Fruit fly (Drosophila melanogaster): ENCODE measurements around the gene CG31224.

Gene CG31224

DNA sequence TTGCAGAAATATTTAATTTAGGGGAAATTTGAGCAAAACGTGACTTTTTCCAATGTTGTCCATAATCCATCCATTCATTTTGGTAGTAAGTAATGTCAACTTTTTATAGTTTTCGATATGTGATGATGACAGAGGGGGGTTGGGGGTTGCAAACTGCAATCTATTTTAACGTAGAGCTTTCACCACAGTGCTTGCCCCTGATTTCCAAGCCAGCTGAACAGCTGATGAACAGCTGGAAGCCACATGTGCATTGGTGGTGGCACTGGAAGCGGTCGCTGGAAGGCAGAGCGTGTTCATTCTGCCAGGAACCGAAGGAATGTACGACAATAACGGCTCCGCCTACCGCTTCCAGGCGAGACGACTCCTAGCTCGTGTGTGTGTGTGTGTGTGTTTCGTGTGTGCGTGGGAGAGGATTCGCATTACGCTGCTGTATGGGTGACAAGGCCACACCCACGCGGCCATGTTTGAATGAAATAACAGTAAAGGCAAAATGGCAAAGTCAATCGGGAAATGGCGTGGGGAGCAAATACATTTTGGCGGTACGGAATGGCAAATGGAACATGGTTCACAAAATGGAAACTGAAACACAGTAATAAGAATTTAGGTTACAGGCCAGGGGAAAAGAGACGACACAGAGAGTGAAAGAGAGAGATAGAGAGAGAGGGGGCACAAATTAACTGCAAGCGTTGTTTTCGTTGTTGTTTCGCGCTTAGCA, 39.9 kb upstream of the CG31224 start:
- TF ChIP-seq CG14655 (GFP tag; optimal IDR thresholded peaks at IDR 0.05) = no peak
- no peak for TF ChIP-seq EcR (GFP tag; optimal IDR thresholded peaks at IDR 0.05)

DNA sequence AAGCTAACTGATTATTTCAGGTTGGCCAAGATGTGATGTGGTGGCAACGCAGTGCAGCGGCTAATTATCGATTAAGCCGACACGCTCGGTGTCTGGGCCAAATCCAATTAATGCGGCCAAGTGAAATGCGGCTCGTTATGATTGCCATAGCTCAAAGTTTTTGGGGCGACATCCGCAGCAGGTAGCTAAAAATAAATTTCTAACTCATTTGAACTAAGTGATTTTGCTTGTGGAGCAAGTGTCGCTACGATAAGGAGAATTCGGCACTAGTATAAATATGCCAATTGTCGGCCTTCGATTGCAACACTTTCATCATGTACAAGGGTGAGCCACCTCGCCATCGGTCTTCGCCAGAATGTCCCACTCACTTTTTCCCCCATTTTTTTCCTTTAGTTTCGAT, 35.8 kb upstream of the CG31224 start, which contains the start of gene CG34282:
CG34282 (plus strand) TSS at position 301 of the 400 bp plus-strand sequence.
- TF ChIP-seq CG12605 (GFP tag; IDR thresholded peaks at IDR 0.05) (no peak), CG9948 (tag; optimal IDR thresholded peaks at IDR 0.05) (no peak), CG15710 (tag; optimal IDR thresholded peaks at IDR 0.05) (no peak), CG14655 (GFP tag; optimal IDR thresholded peaks at IDR 0.05) (no peak), CG17806 (tag; optimal IDR thresholded peaks at IDR 0.05) (no peak), Pif1A (GFP tag; optimal IDR thresholded peaks at IDR 0.05) (no peak), CG8159 (tag; optimal IDR thresholded peaks at IDR 0.05) (no peak), CG32121 (GFP tag; IDR thresholded peaks at IDR 0.05) (no peak), EcR (GFP tag; optimal IDR thresholded peaks at IDR 0.05) (no peak), CG13204 (GFP tag; optimal IDR thresholded peaks at IDR 0.05) (no peak), Ets98B (GFP tag; IDR thresholded peaks at IDR 0.05) (no peak), CG4496 (GFP tag; IDR thresholded peaks at IDR 0.05) (no peak), D1 (tag; optimal IDR thresholded peaks at IDR 0.05) (no peak)

DNA sequence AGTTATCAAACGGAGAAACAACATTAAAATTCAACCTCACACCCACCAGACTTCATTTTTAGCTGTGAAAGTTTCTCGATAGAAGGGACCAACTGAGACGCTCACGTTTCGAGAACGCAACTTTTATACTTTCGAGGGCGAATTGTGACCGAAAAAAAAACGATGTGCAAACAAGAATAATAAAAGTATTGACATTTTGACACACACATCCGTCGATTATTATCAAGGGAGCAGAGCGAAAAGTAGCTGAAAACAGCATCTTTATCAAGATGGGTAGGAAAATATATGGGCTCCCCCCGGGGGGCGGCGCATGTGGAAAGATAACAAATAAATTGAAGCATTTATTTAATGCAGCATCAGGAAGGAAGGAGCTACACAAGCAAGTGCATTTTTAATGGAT, 34.5 kb upstream of the CG31224 start, which contains the start of gene CG14300:
CG14300 (minus strand) TSS at position 101 of the 400 bp plus-strand sequence.
- TF ChIP-seq Snoo (tag; optimal IDR thresholded peaks at IDR 0.05) = no peak
- TF ChIP-seq CG10348 (GFP tag; IDR thresholded peaks at IDR 0.05) = no peak
- TF ChIP-seq CG17806 (tag; optimal IDR thresholded peaks at IDR 0.05) = no peak
- no peak for TF ChIP-seq CG34367 (tag; optimal IDR thresholded peaks at IDR 0.05)
- TF ChIP-seq CG8301 (tag; optimal IDR thresholded peaks at IDR 0.05) = no peak
- TF ChIP-seq D1 (tag; optimal IDR thresholded peaks at IDR 0.05) = no peak
- no peak for TF ChIP-seq CG9948 (tag; optimal IDR thresholded peaks at IDR 0.05)
- TF ChIP-seq gl (tag; optimal IDR thresholded peaks at IDR 0.05) = no peak
- no peak for TF ChIP-seq CG14655 (GFP tag; optimal IDR thresholded peaks at IDR 0.05)
- no peak for TF ChIP-seq Pif1B (GFP tag; optimal IDR thresholded peaks at IDR 0.05)
- no peak for TF ChIP-seq CG4496 (GFP tag; IDR thresholded peaks at IDR 0.05)
- TF ChIP-seq fd96Ca (GFP tag; IDR thresholded peaks at IDR 0.05) = no peak
- TF ChIP-seq CG15710 (tag; optimal IDR thresholded peaks at IDR 0.05) = no peak

DNA sequence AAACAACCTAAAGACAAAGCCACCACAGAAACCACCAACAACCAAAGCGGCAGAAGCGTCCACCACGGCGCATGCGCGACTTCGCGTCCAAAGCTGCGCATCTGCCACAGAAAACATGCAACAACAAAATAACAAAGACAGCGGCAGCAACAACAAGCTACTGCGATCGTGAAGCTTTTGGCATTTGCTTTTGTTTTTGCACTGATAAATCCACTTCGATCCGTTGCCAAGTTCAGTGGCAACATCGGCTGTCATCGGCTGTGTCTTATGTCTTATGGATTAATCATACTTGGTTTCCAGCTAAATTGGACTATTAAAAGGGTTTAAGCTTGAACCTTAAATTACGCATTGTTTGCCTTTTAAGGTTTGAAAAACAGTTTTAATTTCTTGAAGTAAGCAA, 33.5 kb upstream of the CG31224 start, which contains the start of gene Muc91C:
Muc91C (minus strand) TSS at position 101 of the 400 bp plus-strand sequence.
- TF ChIP-seq CG12605 (GFP tag; IDR thresholded peaks at IDR 0.05) = no peak
- TF ChIP-seq CG32121 (GFP tag; IDR thresholded peaks at IDR 0.05) = no peak
- no peak for TF ChIP-seq CG14655 (GFP tag; optimal IDR thresholded peaks at IDR 0.05)
- TF ChIP-seq EcR (GFP tag; optimal IDR thresholded peaks at IDR 0.05) = no peak
- TF ChIP-seq CG13204 (GFP tag; optimal IDR thresholded peaks at IDR 0.05) = no peak
- no peak for TF ChIP-seq CG8159 (tag; optimal IDR thresholded peaks at IDR 0.05)
- no peak for TF ChIP-seq CG10348 (GFP tag; IDR thresholded peaks at IDR 0.05)
- no peak for TF ChIP-seq Snoo (tag; optimal IDR thresholded peaks at IDR 0.05)
- no peak for TF ChIP-seq rn (GFP tag; IDR thresholded peaks at IDR 0.05)
- no peak for TF ChIP-seq Pif1A (GFP tag; optimal IDR thresholded peaks at IDR 0.05)
- no peak for TF ChIP-seq CG15710 (tag; optimal IDR thresholded peaks at IDR 0.05)
- no peak for TF ChIP-seq gl (tag; optimal IDR thresholded peaks at IDR 0.05)
- no peak for TF ChIP-seq Pif1B (GFP tag; optimal IDR thresholded peaks at IDR 0.05)

DNA sequence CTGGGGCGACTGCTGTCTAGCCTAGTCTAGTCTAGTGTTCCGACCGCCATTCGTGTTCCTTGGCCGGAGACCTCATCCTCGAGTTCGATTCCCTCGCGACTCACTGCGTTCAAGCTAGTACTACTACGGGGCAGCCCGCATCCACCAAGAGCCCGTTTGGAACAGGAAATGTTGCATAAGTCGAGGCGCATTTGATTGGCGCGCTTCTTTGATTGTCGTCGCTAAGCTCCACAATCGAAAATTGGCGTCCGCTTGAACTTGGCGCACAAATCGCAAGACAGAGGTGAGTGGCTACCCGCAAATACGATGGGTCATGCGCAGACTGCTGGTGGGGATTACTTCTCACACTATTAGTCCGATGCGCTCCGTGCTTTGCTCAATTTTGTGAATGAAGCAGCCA, 21.9 kb upstream of the CG31224 start:
- TF ChIP-seq EcR (GFP tag; optimal IDR thresholded peaks at IDR 0.05) (no peak), CG13204 (GFP tag; optimal IDR thresholded peaks at IDR 0.05) (no peak)

DNA sequence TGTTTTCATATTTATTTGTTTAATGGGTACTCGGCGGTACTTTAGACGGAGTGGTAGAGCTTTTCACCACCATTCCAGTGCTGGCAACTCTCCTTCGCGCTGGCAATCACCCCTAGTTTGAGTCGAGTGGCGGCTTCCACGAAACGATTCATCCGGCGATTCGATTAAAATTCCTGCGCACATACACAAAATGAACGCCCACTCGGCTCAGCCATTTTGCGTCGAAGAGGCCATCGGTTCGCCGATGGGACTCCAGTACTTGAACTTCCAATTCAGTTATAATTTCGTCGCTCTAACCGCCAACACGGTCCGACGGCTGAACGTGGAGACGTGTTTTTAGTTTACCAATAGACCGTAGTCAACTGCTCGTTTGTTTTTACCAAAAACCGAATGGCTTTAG, 21.2 kb upstream of the CG31224 start, which contains the start of the genes CG46318 and ChT:
CG46318 (plus strand) TSS at position 273 of the 400 bp plus-strand sequence.
ChT (plus strand) TSS at position 273 of the 400 bp plus-strand sequence.
- TF ChIP-seq CG17806 (tag; optimal IDR thresholded peaks at IDR 0.05) (no peak), Ets98B (GFP tag; IDR thresholded peaks at IDR 0.05) (no peak)

DNA sequence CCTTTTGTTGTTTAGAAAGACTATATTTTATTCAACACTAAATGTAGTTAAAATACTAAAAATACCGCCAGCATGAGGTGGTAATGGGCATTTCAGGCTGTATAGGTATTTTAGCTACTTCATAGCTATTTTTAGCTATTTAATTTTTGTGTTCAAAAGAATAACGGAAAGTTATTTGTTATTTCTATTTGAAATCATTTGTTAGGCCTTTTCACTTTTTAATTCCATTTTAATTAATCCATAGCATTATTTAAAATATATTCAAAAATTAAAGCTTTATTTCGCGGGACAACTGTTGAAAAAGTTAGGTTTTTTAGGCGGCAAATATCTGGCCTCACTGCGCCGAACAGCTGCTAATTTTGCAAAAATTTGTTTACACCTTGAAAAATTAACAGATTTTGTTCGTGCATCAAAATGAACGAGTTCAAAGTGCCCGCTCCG, 18.4 kb upstream of the CG31224 start, which contains the start of the genes dind and CG7706:
dind (minus strand) TSS at position 40 of the 441 bp plus-strand sequence.
CG7706 (plus strand) TSS at position 319 of the 441 bp plus-strand sequence.
- TF ChIP-seq CG13204 (GFP tag; optimal IDR thresholded peaks at IDR 0.05) = no peak
- TF ChIP-seq CG34367 (tag; optimal IDR thresholded peaks at IDR 0.05) = no peak
- no peak for TF ChIP-seq CG9948 (tag; optimal IDR thresholded peaks at IDR 0.05)
- no peak for TF ChIP-seq EcR (GFP tag; optimal IDR thresholded peaks at IDR 0.05)
- TF ChIP-seq Snoo (tag; optimal IDR thresholded peaks at IDR 0.05) = no peak
- no peak for TF ChIP-seq CG12605 (GFP tag; IDR thresholded peaks at IDR 0.05)
- no peak for TF ChIP-seq Pif1A (GFP tag; optimal IDR thresholded peaks at IDR 0.05)
- no peak for TF ChIP-seq Ets98B (GFP tag; IDR thresholded peaks at IDR 0.05)
- TF ChIP-seq fd96Ca (GFP tag; IDR thresholded peaks at IDR 0.05) = no peak
- no peak for TF ChIP-seq CG10348 (GFP tag; IDR thresholded peaks at IDR 0.05)
- no peak for TF ChIP-seq CG8301 (tag; optimal IDR thresholded peaks at IDR 0.05)
- no peak for TF ChIP-seq CG17806 (tag; optimal IDR thresholded peaks at IDR 0.05)
- no peak for TF ChIP-seq D1 (tag; optimal IDR thresholded peaks at IDR 0.05)
- TF ChIP-seq CG8159 (tag; optimal IDR thresholded peaks at IDR 0.05) = no peak
- TF ChIP-seq CG15710 (tag; optimal IDR thresholded peaks at IDR 0.05) = no peak
- TF ChIP-seq CG14655 (GFP tag; optimal IDR thresholded peaks at IDR 0.05) = no peak
- TF ChIP-seq CG4496 (GFP tag; IDR thresholded peaks at IDR 0.05) = no peak
- no peak for TF ChIP-seq gl (tag; optimal IDR thresholded peaks at IDR 0.05)
